Worm (Caenorhabditis elegans) whole organism, L1 larva: ENCODE measurements around the gene bath-38.

ENCODE experiments used
- C04F5.9 ChIP-seq: sonication (generic microtip); optimal IDR thresholded peaks from 2 replicates; lab custom pipeline; 2016; ENCODE audit warnings: missing genetic modification characterization, missing compliant biosample characterization
- C16A3.4 ChIP-seq: fragments of 150-350 bp; optimal IDR thresholded peaks from 2 replicates; lab custom pipeline; 2014; ENCODE audit warnings: missing biosample characterization, missing genetic modification characterization
- C34B4.2 ChIP-seq: sonication (generic microtip); optimal IDR thresholded peaks from 2 replicates; lab custom pipeline; 2017; ENCODE audit warnings: mild to moderate bottlenecking, missing genetic modification characterization, missing compliant biosample characterization
- F16B12.6 ChIP-seq: fragments of 150-350 bp; optimal IDR thresholded peaks from 2 replicates; lab custom pipeline; 2014; ENCODE audit warnings: missing biosample characterization, missing genetic modification characterization
- Y116A8C.19 ChIP-seq: sonication (generic microtip); optimal IDR thresholded peaks from 2 replicates; lab custom pipeline; 2016; ENCODE audit warnings: missing compliant biosample characterization, missing genetic modification characterization, borderline replicate concordance
- aha-1 ChIP-seq: fragments of 150-350 bp; optimal IDR thresholded peaks from 2 replicates; lab custom pipeline; 2014; ENCODE audit warnings: missing biosample characterization, missing genetic modification characterization
- alr-1 ChIP-seq: fragments of 200-800 bp; sonication (Bioruptor generic); optimal IDR thresholded peaks from 2 replicates; lab custom pipeline; 2018; ENCODE audit warnings: borderline replicate concordance, mild to moderate bottlenecking, missing genetic modification characterization, missing compliant biosample characterization
- ama-1 ChIP-seq: fragments of 150-350 bp; optimal IDR thresholded peaks from 2 replicates; lab custom pipeline; 2014
- ceh-63 ChIP-seq: fragments of 200-800 bp; sonication (Bioruptor generic); optimal IDR thresholded peaks from 2 replicates; lab custom pipeline; 2018; ENCODE audit warnings: mild to moderate bottlenecking, missing genetic modification characterization, missing compliant biosample characterization
- ceh-82 ChIP-seq, 3 experiments: fragments of 150-350 bp in 1 of 3; sonication (generic microtip) in 2 of 3; optimal IDR thresholded peaks; 2 replicates each; lab custom pipeline; 2014 to 2017; ENCODE audit warnings: missing biosample characterization in 3 of 3, missing genetic modification characterization in 3 of 3
- ceh-88 ChIP-seq: fragments of 200-800 bp; sonication (Bioruptor generic); IDR thresholded peaks from 2 replicates; pipeline ENCODE4 v1.3.6; 2022; ENCODE audit warnings: missing genetic modification characterization, missing compliant biosample characterization
- dpl-1 ChIP-seq, 3 experiments: fragments of 150-350 bp in 2 of 3; sonication (generic microtip) in 1 of 3; optimal IDR thresholded peaks; 2 replicates each; lab custom pipeline; 2014 to 2017; ENCODE audit warnings: missing biosample characterization in 3 of 3, missing genetic modification characterization in 3 of 3, missing genetic modification reagents in 3 of 3
- dsc-1 ChIP-seq: sonication (generic microtip); optimal IDR thresholded peaks from 2 replicates; lab custom pipeline; 2016; ENCODE audit warnings: mild to moderate bottlenecking, missing genetic modification characterization, missing compliant biosample characterization
- egl-27 ChIP-seq, 2 experiments: fragments of 150-350 bp in 1 of 2; sonication (generic microtip); optimal IDR thresholded peaks; 3 replicates each; lab custom pipeline; 2017 to 2018; ENCODE audit warnings: missing biosample characterization in 2 of 2, missing genetic modification characterization in 2 of 2, missing genetic modification reagents in 2 of 2
- elt-3 ChIP-seq, 6 experiments: fragments of 150-350 bp in 1 of 6; sonication (generic microtip); optimal IDR thresholded peaks; 2 replicates each; lab custom pipeline; 2017 to 2018; ENCODE audit warnings: missing biosample characterization in 6 of 6, missing genetic modification characterization in 6 of 6, inconsistent platforms in 1 of 6
- grh-1 ChIP-seq: fragments of 200-800 bp; sonication (Bioruptor generic); IDR thresholded peaks from 2 replicates; pipeline ENCODE4 v1.3.6; 2022; ENCODE audit warnings: missing genetic modification reagents, missing genetic modification characterization, missing compliant biosample characterization
- hlh-4 ChIP-seq: sonication (generic microtip); optimal IDR thresholded peaks from 2 replicates; lab custom pipeline; 2016; ENCODE audit warnings: mild to moderate bottlenecking, missing genetic modification characterization, missing compliant biosample characterization
- hpl-2 ChIP-seq: fragments of 150-350 bp; optimal IDR thresholded peaks from 2 replicates; lab custom pipeline; 2014; ENCODE audit warnings: missing biosample characterization, missing genetic modification reagents, missing genetic modification characterization
- isw-1 ChIP-seq: fragments of 200-800 bp; sonication (Bioruptor generic); IDR thresholded peaks from 2 replicates; pipeline ENCODE4 v1.3.6; 2022; ENCODE audit warnings: missing genetic modification characterization, missing compliant biosample characterization
- jun-1 ChIP-seq: fragments of 150-350 bp; optimal IDR thresholded peaks from 2 replicates; lab custom pipeline; 2014; ENCODE audit warnings: missing biosample characterization, missing genetic modification reagents, missing genetic modification characterization
- lin-13 ChIP-seq: fragments of 150-350 bp; optimal IDR thresholded peaks from 2 replicates; lab custom pipeline; 2014; ENCODE audit warnings: missing biosample characterization, missing genetic modification reagents, missing genetic modification characterization
- lin-14 ChIP-seq: fragments of 200-800 bp; sonication (Bioruptor generic); optimal IDR thresholded peaks from 2 replicates; lab custom pipeline; 2018; ENCODE audit warnings: mild to moderate bottlenecking, missing genetic modification characterization, moderate library complexity, missing compliant biosample characterization
- lin-15B ChIP-seq: fragments of 150-350 bp; sonication (generic microtip); optimal IDR thresholded peaks from 3 replicates; lab custom pipeline; 2014; ENCODE audit warnings: missing biosample characterization, missing genetic modification characterization
- lin-39 ChIP-seq: fragments of 150-350 bp; optimal IDR thresholded peaks from 2 replicates; lab custom pipeline; 2014; ENCODE audit warnings: missing biosample characterization, missing genetic modification reagents, missing genetic modification characterization
- lsy-2 ChIP-seq, 2 experiments: fragments of 150-350 bp; optimal IDR thresholded peaks; 2 replicates each; lab custom pipeline; 2014; ENCODE audit warnings: missing biosample characterization in 2 of 2, missing genetic modification characterization in 2 of 2
- mab-9 ChIP-seq: fragments of 200-800 bp; sonication (Bioruptor generic); IDR thresholded peaks from 2 replicates; pipeline ENCODE4 v1.3.6; 2022; ENCODE audit warnings: missing genetic modification reagents, missing genetic modification characterization, missing compliant biosample characterization
- mef-2 ChIP-seq: fragments of 150-350 bp; optimal IDR thresholded peaks from 2 replicates; lab custom pipeline; 2014; ENCODE audit warnings: missing biosample characterization, missing genetic modification characterization
- mep-1 ChIP-seq: fragments of 150-350 bp; optimal IDR thresholded peaks from 2 replicates; lab custom pipeline; 2014; ENCODE audit warnings: missing biosample characterization, missing genetic modification characterization
- nhr-12 ChIP-seq: sonication (generic microtip); optimal IDR thresholded peaks from 2 replicates; lab custom pipeline; 2017; ENCODE audit warnings: missing biosample characterization, missing genetic modification characterization
- nhr-20 ChIP-seq: sonication (generic microtip); optimal IDR thresholded peaks from 2 replicates; lab custom pipeline; 2016; ENCODE audit warnings: mild to moderate bottlenecking, missing genetic modification characterization, missing compliant biosample characterization
- nhr-47 ChIP-seq: sonication (generic microtip); optimal IDR thresholded peaks from 2 replicates; lab custom pipeline; 2016; ENCODE audit warnings: mild to moderate bottlenecking, missing genetic modification characterization, moderate library complexity, missing compliant biosample characterization
- nhr-76 ChIP-seq: sonication (generic microtip); optimal IDR thresholded peaks from 2 replicates; lab custom pipeline; 2017; ENCODE audit warnings: missing biosample characterization, missing genetic modification characterization
- nhr-77 ChIP-seq: fragments of 150-350 bp; optimal IDR thresholded peaks from 2 replicates; lab custom pipeline; 2014; ENCODE audit warnings: missing biosample characterization, missing genetic modification characterization
- nhr-85 ChIP-seq: sonication (generic microtip); peaks from one replicate; lab custom pipeline; 2016; ENCODE audit warnings: missing genetic modification characterization, inconsistent platforms, missing compliant biosample characterization
- nhr-90 ChIP-seq: sonication (generic microtip); optimal IDR thresholded peaks from 2 replicates; lab custom pipeline; 2016; ENCODE audit warnings: mild to moderate bottlenecking, missing genetic modification characterization, missing compliant biosample characterization; ENCODE audit not compliant: poor library complexity
- pag-3 ChIP-seq: sonication (generic microtip); optimal IDR thresholded peaks from 2 replicates; lab custom pipeline; 2017; ENCODE audit warnings: missing genetic modification characterization, mild to moderate bottlenecking, missing compliant biosample characterization, antibody characterized with exemption, borderline replicate concordance; ENCODE audit not compliant: insufficient read depth
- pax-3 ChIP-seq: fragments of 200-800 bp; sonication (Bioruptor generic); optimal IDR thresholded peaks from 2 replicates; lab custom pipeline; 2018; ENCODE audit warnings: mild to moderate bottlenecking, missing genetic modification characterization, moderate library complexity, missing compliant biosample characterization
- pqm-1 ChIP-seq: sonication (generic microtip); optimal IDR thresholded peaks from 3 replicates; lab custom pipeline; 2017; ENCODE audit warnings: missing biosample characterization, missing genetic modification characterization
- rnt-1 ChIP-seq: sonication (generic microtip); optimal IDR thresholded peaks from 2 replicates; lab custom pipeline; 2016; ENCODE audit warnings: mild to moderate bottlenecking, missing genetic modification characterization, moderate library complexity, missing compliant biosample characterization
- skn-1 ChIP-seq: fragments of 150-350 bp; optimal IDR thresholded peaks from 2 replicates; lab custom pipeline; 2014; ENCODE audit warnings: missing biosample characterization, missing genetic modification characterization
- snpc-4 ChIP-seq: fragments of 150-350 bp; optimal IDR thresholded peaks from 2 replicates; lab custom pipeline; 2014; ENCODE audit warnings: missing biosample characterization, missing genetic modification characterization
- snu-23 ChIP-seq: sonication (generic microtip); optimal IDR thresholded peaks from 2 replicates; lab custom pipeline; 2016; ENCODE audit warnings: missing genetic modification characterization, missing compliant biosample characterization
- sox-4 ChIP-seq: sonication (generic microtip); optimal IDR thresholded peaks from 2 replicates; lab custom pipeline; 2016; ENCODE audit warnings: missing genetic modification characterization, missing compliant biosample characterization
- sptf-1 ChIP-seq: fragments of 150-350 bp; optimal IDR thresholded peaks from 2 replicates; lab custom pipeline; 2014; ENCODE audit warnings: missing biosample characterization, missing genetic modification characterization
- sup-37 ChIP-seq: fragments of 200-800 bp; sonication (Bioruptor generic); optimal IDR thresholded peaks from 2 replicates; lab custom pipeline; 2018; ENCODE audit warnings: mild to moderate bottlenecking, missing genetic modification characterization, missing compliant biosample characterization
- swsn-7 ChIP-seq: sonication (generic microtip); optimal IDR thresholded peaks from 2 replicates; lab custom pipeline; 2016; ENCODE audit warnings: missing genetic modification characterization, missing compliant biosample characterization
- tbx-2 ChIP-seq: sonication (generic microtip); optimal IDR thresholded peaks from 2 replicates; lab custom pipeline; 2016; ENCODE audit warnings: missing genetic modification characterization, missing compliant biosample characterization
- unc-130 ChIP-seq: fragments of 150-350 bp; optimal IDR thresholded peaks from 2 replicates; lab custom pipeline; 2017; ENCODE audit warnings: missing biosample characterization, missing genetic modification characterization, inconsistent platforms
- unc-30 ChIP-seq: sonication (generic microtip); optimal IDR thresholded peaks from 2 replicates; lab custom pipeline; 2017; ENCODE audit warnings: missing biosample characterization, missing genetic modification characterization
- unc-86 ChIP-seq: sonication (generic microtip); optimal IDR thresholded peaks from 2 replicates; lab custom pipeline; 2016; ENCODE audit warnings: missing genetic modification characterization, missing compliant biosample characterization
- unc-98 ChIP-seq: fragments of 200-800 bp; sonication (Bioruptor generic); IDR thresholded peaks from 2 replicates; pipeline ENCODE4 v1.3.6; 2022; ENCODE audit warnings: missing genetic modification characterization, missing compliant biosample characterization
- vab-15 ChIP-seq: sonication (generic microtip); optimal IDR thresholded peaks from 2 replicates; lab custom pipeline; 2017; ENCODE audit warnings: missing genotype, mild to moderate bottlenecking, missing genetic modification characterization, missing compliant biosample characterization
- xbp-1 ChIP-seq: sonication (generic microtip); optimal IDR thresholded peaks from 2 replicates; lab custom pipeline; 2016; ENCODE audit warnings: missing genetic modification characterization, missing compliant biosample characterization
- zip-4 ChIP-seq: fragments of 200-800 bp; sonication (Bioruptor generic); optimal IDR thresholded peaks from 2 replicates; lab custom pipeline; 2018; ENCODE audit warnings: mild to moderate bottlenecking, missing genetic modification characterization, moderate library complexity, missing compliant biosample characterization

bath-38 gene

ce11 chrII:10044961-10045360, at the start of gene bath-38, which contains the start of gene F52H3.11:
bath-38 (minus strand) TSS chrII:10045270.
F52H3.11 (minus strand) TSS chrII:10045163.
- TF ChIP-seq C16A3.4 (tag; lab: Kevin White, UChicago) (peak; percentile 59), skn-1 (peak; percentile 37), unc-130 (tag; lab: Kevin White, UChicago) (peak; percentile 47), ama-1 (lab: Kevin White, UChicago) (peak; percentile 5), swsn-7 (tag; lab: Kevin White, UChicago) (peak; percentile 36), mab-9 (GFP tag; lab: Robert Waterston, UW) (no peak), nhr-20 (tag; lab: Kevin White, UChicago) (peak; percentile 51), alr-1 (tag; lab: Kevin White, UChicago) (no peak), isw-1 (GFP tag; lab: Robert Waterston, UW) (no peak), rnt-1 (peak; percentile 37), vab-15 (tag; lab: Kevin White, UChicago) (no peak), hpl-2 (GFP tag; lab: Kevin White, UChicago) (no peak), pax-3 (tag; lab: Kevin White, UChicago) (no peak), hlh-4 (no peak), aha-1 (tag; lab: Kevin White, UChicago) (no peak), unc-86 (no peak), Y116A8C.19 (tag; lab: Kevin White, UChicago) (no peak), pag-3 (tag; lab: Kevin White, UChicago) (no peak), unc-30 (tag; lab: Kevin White, UChicago) (no peak), grh-1 (GFP tag; lab: Robert Waterston, UW) (no peak), pqm-1 (tag; lab: Kevin White, UChicago) (no peak), zip-4 (GFP tag; lab: Kevin White, UChicago) (no peak), lin-15B (tag; lab: Kevin White, UChicago) (no peak), C04F5.9 (tag; lab: Kevin White, UChicago) (no peak), unc-98 (GFP tag; lab: Robert Waterston, UW) (no peak), sup-37 (GFP tag; lab: Kevin White, UChicago) (no peak), nhr-90 (tag; lab: Kevin White, UChicago) (no peak), sptf-1 (tag; lab: Kevin White, UChicago) (no peak), lsy-2 (tag; optimal IDR thresholded peaks at IDR 0.05; lab: Kevin White, UChicago) (peak; percentile 21 to 60), elt-3 (tag; optimal IDR thresholded peaks at IDR 0.05; lab: Kevin White, UChicago) (peak in 1 of 6 experiments; percentile 37), lin-14 (GFP tag; lab: Kevin White, UChicago) (peak; percentile 64), nhr-47 (tag; lab: Kevin White, UChicago) (peak; percentile 11), ceh-63 (GFP tag; lab: Kevin White, UChicago) (no peak), F16B12.6 (peak; percentile 81), ceh-82 (tag; optimal IDR thresholded peaks at IDR 0.05; lab: Kevin White, UChicago) (peak in 1 of 3 experiments; percentile 25), jun-1 (tag; lab: Kevin White, UChicago) (no peak), nhr-12 (no peak), xbp-1 (tag; lab: Kevin White, UChicago) (peak; percentile 32), tbx-2 (tag; lab: Kevin White, UChicago) (peak; percentile 39), mef-2 (tag; lab: Kevin White, UChicago) (no peak), C34B4.2 (tag; lab: Kevin White, UChicago) (no peak), snpc-4 (no peak), nhr-85 (tag; lab: Kevin White, UChicago) (peak; percentile 69), lin-13 (no peak), dsc-1 (tag; lab: Kevin White, UChicago) (no peak), dpl-1 (GFP tag; optimal IDR thresholded peaks at IDR 0.05; lab: Kevin White, UChicago) (peak; percentile 15 to 62 (median 53)), nhr-76 (no peak), mep-1 (tag; lab: Kevin White, UChicago) (peak; percentile 57), ceh-88 (GFP tag; lab: Robert Waterston, UW) (no peak), snu-23 (GFP tag; lab: Kevin White, UChicago) (peak; percentile 54), sox-4 (no peak), nhr-77 (no peak), egl-27 (tag; optimal IDR thresholded peaks at IDR 0.05; lab: Kevin White, UChicago) (no peak), lin-39 (no peak)
